Worm (Caenorhabditis elegans): ENCODE measurements around the gene sro-1.

DNA sequence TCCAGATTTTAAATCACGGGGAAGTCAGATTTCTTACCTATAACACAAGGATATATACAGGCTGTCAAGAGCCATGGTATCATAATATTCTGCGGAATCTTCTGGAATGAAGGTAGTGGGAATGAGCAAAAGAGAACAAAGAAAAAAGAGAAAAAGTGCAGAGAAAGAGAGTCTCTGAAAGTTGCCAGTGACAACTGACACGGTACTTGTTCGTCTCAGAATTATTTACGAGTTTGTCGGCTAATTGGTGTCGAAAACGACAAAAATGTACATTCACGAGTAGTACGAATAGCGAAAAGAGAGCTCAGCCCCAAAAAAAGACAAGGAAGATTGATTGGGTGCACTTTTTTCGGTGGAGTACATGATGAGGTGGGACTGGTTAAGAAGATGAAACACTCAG, 17.6 kb upstream of the sro-1 start, which contains the start of gene cah-2:
- TF ChIP-seq flt-1 (GFP tag; IDR thresholded peaks at IDR 0.05) (no peak), T22C8.4 (GFP tag; IDR thresholded peaks at IDR 0.05) (no peak), ref-1 (GFP tag; conservative IDR thresholded peaks at IDR 0.05) (no peak), ztf-29 (GFP tag; IDR thresholded peaks at IDR 0.05) (no peak)
